Worm (Caenorhabditis elegans): ENCODE results near the gene lpl-1.

Gene lpl-1

ce11 chrIV:9051036-9051435, 42.8 kb downstream of the lpl-1 start:
- TF ChIP-seq unc-62 (GFP tag; optimal IDR thresholded peaks at IDR 0.05) = no peak

- TF ChIP-seq unc-62 (GFP tag; optimal IDR thresholded peaks at IDR 0.05) = no peak
Measured at ce11 chrIV:9045252-9045651, 48.6 kb downstream of the lpl-1 start, which contains the start of gene Y73F4A.1. Y73F4A.1 (minus strand) TSS chrIV:9045352.

ce11 chrIV:9043224-9043623, 50.6 kb downstream of the lpl-1 start, which contains the start of gene Y73F4A.2:
Y73F4A.2 (minus strand) TSS chrIV:9043347.
- no peak for TF ChIP-seq unc-62 (GFP tag; optimal IDR thresholded peaks at IDR 0.05)
